Worm (Caenorhabditis elegans) whole organism, midembryonic: ENCODE results near the gene kin-4.

Experiments
- T22C8.4 ChIP-seq: fragments of 200-800 bp; sonication (Bioruptor generic); IDR thresholded peaks from 2 replicates; pipeline ENCODE4 v1.3.6; 2022; ENCODE audit warnings: missing genetic modification characterization, missing compliant biosample characterization
- cog-1 ChIP-seq: sonication (generic microtip); optimal IDR thresholded peaks from 2 replicates; lab custom pipeline; 2016; ENCODE audit warnings: missing genetic modification characterization, missing compliant biosample characterization
- flt-1 ChIP-seq: fragments of 200-800 bp; sonication (Bioruptor generic); IDR thresholded peaks from 2 replicates; pipeline ENCODE4 v1.3.6; 2022; ENCODE audit warnings: missing genetic modification characterization, missing compliant biosample characterization
- klf-2 ChIP-seq: fragments of 200-800 bp; sonication (Bioruptor generic); conservative IDR thresholded peaks from 2 replicates; pipeline ENCODE4 v1.3.6; 2022; ENCODE audit warnings: missing genetic modification reagents, missing genetic modification characterization, missing compliant biosample characterization
- med-1 ChIP-seq: sonication (generic microtip); optimal IDR thresholded peaks from 2 replicates; lab custom pipeline; 2017; ENCODE audit warnings: missing genetic modification characterization, mild to moderate bottlenecking, missing compliant biosample characterization, antibody characterized with exemption, missing genetic modification reagents; ENCODE audit not compliant: insufficient read depth
- ref-1 ChIP-seq: fragments of 200-800 bp; sonication (Bioruptor generic); conservative IDR thresholded peaks from 2 replicates; pipeline ENCODE4 v1.3.6; 2022; ENCODE audit warnings: missing genetic modification reagents, missing genetic modification characterization, missing compliant biosample characterization
- tab-1 ChIP-seq: fragments of 200-800 bp; sonication (Bioruptor generic); IDR thresholded peaks from 2 replicates; pipeline ENCODE4 v1.3.6; 2022; ENCODE audit warnings: missing genetic modification characterization, missing compliant biosample characterization
- ztf-23 ChIP-seq: fragments of 200-800 bp; sonication (Bioruptor generic); IDR thresholded peaks from 2 replicates; pipeline ENCODE4 v1.3.6; 2022; ENCODE audit warnings: missing genetic modification reagents, missing genetic modification characterization, missing compliant biosample characterization
- ztf-29 ChIP-seq: fragments of 200-800 bp; sonication (Bioruptor generic); IDR thresholded peaks from 2 replicates; pipeline ENCODE4 v1.3.6; 2022; ENCODE audit warnings: missing genetic modification reagents, missing genetic modification characterization, missing compliant biosample characterization

kin-4 gene

DNA sequence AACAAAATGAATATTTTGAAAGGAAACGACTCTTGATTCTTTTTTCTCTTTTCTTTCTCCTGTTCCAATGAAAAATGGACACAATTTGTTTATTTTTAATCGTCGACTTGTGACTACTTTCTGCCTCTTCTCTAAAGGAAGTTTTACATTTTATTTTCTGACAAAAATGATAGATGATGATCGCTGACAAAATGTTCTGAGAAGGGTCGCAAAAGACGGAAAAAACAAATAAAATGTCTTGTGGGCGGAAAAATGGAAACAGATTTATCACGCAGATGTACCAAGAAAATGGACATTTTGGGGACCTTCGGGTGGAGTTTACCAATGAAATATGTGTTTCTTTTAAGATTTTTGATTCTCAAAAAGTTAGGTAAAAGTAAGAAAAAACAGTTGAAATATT is 27.4 kb downstream of the kin-4 start:
- TF ChIP-seq ref-1 (GFP tag; lab: Robert Waterston, UW), result no peak
- TF ChIP-seq ztf-23 (GFP tag; lab: Robert Waterston, UW), result no peak
- no peak for TF ChIP-seq ztf-29 (GFP tag; lab: Robert Waterston, UW)
- TF ChIP-seq tab-1 (GFP tag; lab: Robert Waterston, UW), result no peak
- TF ChIP-seq med-1 (GFP tag; lab: Kevin White, UChicago), result no peak
- no peak for TF ChIP-seq T22C8.4 (GFP tag; lab: Robert Waterston, UW)
- TF ChIP-seq cog-1, result no peak
- no peak for TF ChIP-seq klf-2 (GFP tag; lab: Robert Waterston, UW)
- TF ChIP-seq flt-1 (GFP tag; lab: Robert Waterston, UW), result no peak

DNA sequence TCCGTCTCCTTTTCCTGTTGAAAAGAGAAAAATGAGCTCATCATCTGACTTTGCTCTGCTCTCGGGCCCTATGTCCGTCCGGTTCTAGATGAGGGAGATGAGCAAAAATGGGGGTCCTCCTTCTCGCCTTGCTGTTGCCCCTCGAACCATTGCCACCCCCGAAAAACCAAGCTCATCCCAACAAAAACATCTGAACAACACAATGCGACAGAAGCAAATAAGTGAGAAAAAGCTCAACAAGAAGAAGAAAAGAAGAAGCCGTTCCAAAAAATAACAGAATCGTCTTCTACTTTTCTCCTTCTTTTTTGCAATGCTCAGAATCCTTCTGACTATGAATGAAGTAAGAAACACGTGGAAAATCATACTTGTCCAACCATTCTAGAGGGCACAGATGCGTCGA is 30.3 kb downstream of the kin-4 start:
- TF ChIP-seq cog-1 (no peak), ztf-23 (GFP tag; lab: Robert Waterston, UW) (no peak), klf-2 (GFP tag; lab: Robert Waterston, UW) (no peak), flt-1 (GFP tag; lab: Robert Waterston, UW) (no peak), ztf-29 (GFP tag; lab: Robert Waterston, UW) (no peak), ref-1 (GFP tag; lab: Robert Waterston, UW) (no peak), med-1 (GFP tag; lab: Kevin White, UChicago) (no peak), tab-1 (GFP tag; lab: Robert Waterston, UW) (no peak), T22C8.4 (GFP tag; lab: Robert Waterston, UW) (no peak)

DNA sequence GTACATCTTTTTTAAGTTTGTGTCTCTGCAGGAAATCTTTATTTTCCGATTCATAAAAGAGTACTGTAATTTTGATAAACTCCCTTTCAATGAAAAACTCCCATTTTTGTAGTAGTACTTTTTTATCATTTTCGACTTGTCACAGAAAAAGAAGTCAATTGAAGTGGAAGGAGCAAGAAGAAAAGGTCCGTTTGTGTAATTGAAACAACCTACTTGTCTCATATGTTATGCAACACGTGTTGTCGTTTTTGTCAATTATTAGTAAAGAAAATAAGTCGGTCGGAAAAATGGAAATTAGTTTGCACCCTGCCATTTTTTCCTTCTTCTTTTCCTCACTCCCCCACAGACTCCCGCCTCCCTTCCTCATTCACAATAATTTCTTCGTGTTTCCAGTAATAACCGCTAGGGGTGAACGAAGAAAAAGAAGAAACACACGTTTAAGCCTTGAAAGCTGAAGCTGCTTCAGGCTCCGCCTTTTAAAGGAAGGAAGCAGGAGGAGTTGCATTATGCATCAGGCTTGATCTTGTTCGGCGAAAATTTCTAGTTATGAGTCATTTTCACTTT is 33.2 kb downstream of the kin-4 start:
- TF ChIP-seq ref-1 (GFP tag; lab: Robert Waterston, UW) (no peak), flt-1 (GFP tag; lab: Robert Waterston, UW) (no peak), tab-1 (GFP tag; lab: Robert Waterston, UW) (no peak), cog-1 (no peak), ztf-23 (GFP tag; lab: Robert Waterston, UW) (no peak), T22C8.4 (GFP tag; lab: Robert Waterston, UW) (no peak), med-1 (GFP tag; lab: Kevin White, UChicago) (no peak), klf-2 (GFP tag; lab: Robert Waterston, UW) (no peak), ztf-29 (GFP tag; lab: Robert Waterston, UW) (no peak)

DNA sequence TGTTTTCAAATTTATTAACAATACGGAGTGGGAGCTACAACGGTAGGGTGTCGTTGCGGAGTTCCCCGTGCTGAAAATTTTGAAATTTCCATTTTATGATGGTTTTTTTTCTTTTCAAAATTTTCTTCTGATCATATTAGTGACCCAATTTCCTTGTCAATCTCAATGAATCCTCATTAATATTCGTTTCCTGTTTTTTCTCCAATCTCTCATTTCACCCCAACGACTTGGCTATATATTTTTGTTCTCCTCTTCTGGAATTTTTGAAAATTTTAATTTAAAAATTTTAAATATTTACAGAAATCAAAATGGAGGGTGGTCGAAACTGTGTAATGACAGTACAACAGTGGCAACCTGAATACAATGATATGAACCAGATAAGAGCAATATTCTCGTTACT is 34.1 kb downstream of the kin-4 start, which contains the start of gene npr-3:
Gene npr-3 (plus strand): TSS at position 301 of the 400 bp plus-strand sequence.
- TF ChIP-seq med-1 (GFP tag; lab: Kevin White, UChicago) (no peak), klf-2 (GFP tag; lab: Robert Waterston, UW) (no peak), ztf-23 (GFP tag; lab: Robert Waterston, UW) (no peak), ref-1 (GFP tag; lab: Robert Waterston, UW) (no peak), tab-1 (GFP tag; lab: Robert Waterston, UW) (no peak), flt-1 (GFP tag; lab: Robert Waterston, UW) (no peak), cog-1 (no peak), T22C8.4 (GFP tag; lab: Robert Waterston, UW) (no peak)

DNA sequence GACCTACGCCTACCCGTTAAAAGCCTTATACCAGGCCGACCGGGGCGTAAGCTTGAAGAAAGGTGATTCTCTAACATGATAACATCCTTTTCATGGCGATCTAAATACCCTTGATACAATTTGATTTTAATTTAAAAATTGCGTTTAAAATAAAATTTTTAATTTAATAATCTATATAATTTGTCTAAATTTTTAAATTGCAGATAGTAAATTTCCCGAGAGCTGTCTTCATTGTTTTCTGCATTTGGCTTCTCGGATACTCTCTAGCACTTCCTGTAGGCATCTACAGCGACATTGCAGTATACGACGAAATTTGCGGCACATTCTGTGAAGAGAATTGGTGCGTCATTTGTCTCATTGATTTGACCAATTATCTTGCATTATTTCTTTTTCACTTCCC is 35.8 kb downstream of the kin-4 start:
- TF ChIP-seq tab-1 (GFP tag; lab: Robert Waterston, UW) (no peak), cog-1 (no peak), ref-1 (GFP tag; lab: Robert Waterston, UW) (no peak), ztf-29 (GFP tag; lab: Robert Waterston, UW) (no peak), klf-2 (GFP tag; lab: Robert Waterston, UW) (no peak)

DNA sequence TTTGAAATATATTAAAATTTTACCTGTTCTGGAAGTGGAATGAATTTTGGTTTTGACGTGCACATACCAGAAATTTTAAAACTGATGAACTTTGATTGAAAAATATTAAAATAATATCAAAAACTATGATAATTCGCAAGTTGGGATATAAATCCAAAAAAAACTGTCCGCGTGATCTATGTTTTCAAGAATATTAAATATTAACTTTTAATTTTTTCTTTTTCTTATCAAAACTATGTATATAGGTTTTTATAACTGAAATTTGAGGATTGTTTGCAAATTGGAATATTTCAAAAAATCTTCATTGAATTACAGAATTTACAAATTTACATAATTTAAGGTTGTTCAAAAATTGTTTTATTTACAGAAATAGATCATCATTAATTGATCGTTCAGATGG is 39.6 kb downstream of the kin-4 start, which contains the start of gene C10C6.3:
Gene C10C6.3 (minus strand): TSS at position 101 of the 400 bp plus-strand sequence.
- no peak for TF ChIP-seq ztf-23 (GFP tag; lab: Robert Waterston, UW)
- TF ChIP-seq klf-2 (GFP tag; lab: Robert Waterston, UW), result no peak
- no peak for TF ChIP-seq ref-1 (GFP tag; lab: Robert Waterston, UW)
- TF ChIP-seq tab-1 (GFP tag; lab: Robert Waterston, UW), result no peak
- no peak for TF ChIP-seq T22C8.4 (GFP tag; lab: Robert Waterston, UW)
- TF ChIP-seq ztf-29 (GFP tag; lab: Robert Waterston, UW), result no peak
- TF ChIP-seq med-1 (GFP tag; lab: Kevin White, UChicago), result no peak
- no peak for TF ChIP-seq cog-1
- no peak for TF ChIP-seq flt-1 (GFP tag; lab: Robert Waterston, UW)

DNA sequence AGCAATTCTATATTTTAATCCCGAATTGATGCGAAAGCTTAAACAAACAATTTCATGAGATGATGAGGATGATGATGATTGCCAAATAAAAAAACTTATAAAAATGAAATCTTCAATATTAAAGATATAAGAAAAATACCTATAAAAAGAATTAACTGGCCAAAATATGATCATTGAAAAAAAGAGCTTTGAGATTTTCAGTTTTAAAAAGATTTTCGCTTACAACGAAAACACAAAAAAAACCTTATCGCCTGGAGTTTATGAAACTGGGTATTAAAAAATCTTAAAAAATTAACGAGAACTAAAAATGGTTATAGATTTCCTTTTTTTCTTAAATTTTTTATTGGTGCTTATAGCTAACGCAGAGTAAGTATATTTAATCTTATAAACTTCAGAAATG is 41.9 kb downstream of the kin-4 start, which contains the start of gene C10C6.7:
Gene C10C6.7 (minus strand): TSS at position 101 of the 400 bp plus-strand sequence.
- TF ChIP-seq cog-1, result no peak
- no peak for TF ChIP-seq klf-2 (GFP tag; lab: Robert Waterston, UW)
- no peak for TF ChIP-seq T22C8.4 (GFP tag; lab: Robert Waterston, UW)
- TF ChIP-seq med-1 (GFP tag; lab: Kevin White, UChicago), result no peak
- no peak for TF ChIP-seq ztf-29 (GFP tag; lab: Robert Waterston, UW)
- no peak for TF ChIP-seq ztf-23 (GFP tag; lab: Robert Waterston, UW)
- no peak for TF ChIP-seq ref-1 (GFP tag; lab: Robert Waterston, UW)
- TF ChIP-seq flt-1 (GFP tag; lab: Robert Waterston, UW), result no peak
- no peak for TF ChIP-seq tab-1 (GFP tag; lab: Robert Waterston, UW)

DNA sequence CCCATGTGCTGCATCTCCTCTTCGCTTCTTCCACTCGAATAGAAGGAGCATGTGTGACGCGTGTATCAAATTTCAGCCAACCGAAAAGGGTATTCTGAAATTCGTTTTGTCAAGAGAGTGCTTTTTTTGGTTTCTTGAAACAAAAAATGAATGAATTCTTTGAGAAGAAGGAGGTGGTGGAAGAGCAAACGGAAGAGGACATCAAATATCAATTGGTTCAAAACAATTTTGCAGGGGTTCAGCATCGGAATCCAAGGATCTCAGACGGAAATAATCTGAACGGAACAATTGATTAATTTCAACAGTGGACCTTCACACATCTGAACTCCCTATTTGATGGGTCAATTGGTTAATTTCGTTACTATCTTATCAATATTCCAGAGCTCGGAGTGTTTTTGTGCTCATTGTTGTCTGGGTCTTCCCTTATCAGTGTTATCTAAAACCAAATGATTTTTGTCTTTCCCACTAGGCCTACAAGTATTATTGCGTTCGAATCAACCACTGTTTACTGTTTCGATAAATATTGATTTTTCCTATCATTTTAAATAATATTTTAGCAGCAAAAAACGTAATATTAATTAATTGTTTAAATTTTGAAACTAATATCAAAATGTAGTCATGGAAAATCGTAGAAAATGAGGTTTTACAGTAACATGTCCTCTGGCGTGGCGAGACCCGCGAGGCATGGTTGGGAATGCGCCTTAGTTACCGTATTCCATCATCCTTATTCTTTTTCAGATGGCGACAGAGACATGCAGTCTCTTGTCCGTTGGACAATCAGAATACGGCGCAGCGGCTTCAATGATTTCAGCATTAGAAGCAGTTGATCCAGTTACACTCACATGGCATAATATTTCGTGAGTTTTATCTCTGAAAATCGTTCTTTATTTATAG is 44.4 kb downstream of the kin-4 start, which contains the start of the genes C10C6.13 and wht-2:
Gene C10C6.13 (minus strand): TSS at position 51 of the 894 bp plus-strand sequence.
Gene wht-2 (plus strand): TSS at position 739 of the 894 bp plus-strand sequence.
- TF ChIP-seq flt-1 (GFP tag; lab: Robert Waterston, UW) (no peak), ztf-29 (GFP tag; lab: Robert Waterston, UW) (no peak), tab-1 (GFP tag; lab: Robert Waterston, UW) (no peak), med-1 (GFP tag; lab: Kevin White, UChicago) (no peak), cog-1 (no peak), ztf-23 (GFP tag; lab: Robert Waterston, UW) (no peak), T22C8.4 (GFP tag; lab: Robert Waterston, UW) (no peak), ref-1 (GFP tag; lab: Robert Waterston, UW) (no peak)
